Worm (Caenorhabditis elegans): ENCODE data around the gene frpr-16.

The frpr-16 gene

ce11 chrII:6031106-6031505 lies at the start of gene frpr-16:
frpr-16 (minus strand) TSS chrII:6031206.
- TF ChIP-seq unc-62 (GFP tag; optimal IDR thresholded peaks at IDR 0.05): no peak

- no peak for TF ChIP-seq unc-62 (GFP tag; optimal IDR thresholded peaks at IDR 0.05)
These were observed 49.7 kb upstream of the frpr-16 start, which contains the start of gene fbf-1 for ce11 chrII:6080743-6081142. fbf-1 (minus strand) TSS chrII:6080843.

ce11 chrII:6077604-6078003 lies 46.6 kb upstream of the frpr-16 start, which contains the start of gene H12I13.6:
H12I13.6 (plus strand) TSS chrII:6077904.
- no peak for TF ChIP-seq unc-62 (GFP tag; optimal IDR thresholded peaks at IDR 0.05)

ce11 chrII:6067066-6067465 lies 36.1 kb upstream of the frpr-16 start, which contains the start of gene H12I13.1:
H12I13.1 (minus strand) TSS chrII:6067166.
- no peak for TF ChIP-seq unc-62 (GFP tag; optimal IDR thresholded peaks at IDR 0.05)

- no peak for TF ChIP-seq unc-62 (GFP tag; optimal IDR thresholded peaks at IDR 0.05)
These were observed 30.5 kb upstream of the frpr-16 start for ce11 chrII:6061495-6061894.

- TF ChIP-seq unc-62 (GFP tag; optimal IDR thresholded peaks at IDR 0.05): no peak
These were observed 24.9 kb upstream of the frpr-16 start, which contains the start of gene R12C12.7 for ce11 chrII:6055927-6056326. R12C12.7 (minus strand) TSS chrII:6055985.

- no peak for TF ChIP-seq unc-62 (GFP tag; optimal IDR thresholded peaks at IDR 0.05)
These were observed 19.1 kb upstream of the frpr-16 start, which contains the start of gene gldc-1 for ce11 chrII:6050120-6050519. gldc-1 (plus strand) TSS chrII:6050420.

ce11 chrII:6049546-6049945 lies 18.5 kb upstream of the frpr-16 start:
- TF ChIP-seq unc-62 (GFP tag; optimal IDR thresholded peaks at IDR 0.05): no peak

ce11 chrII:6047639-6048159 lies 16.7 kb upstream of the frpr-16 start, which contains the start of the genes R12C12.6 and ran-5:
R12C12.6 (minus strand) TSS chrII:6047867.
ran-5 (plus strand) TSS chrII:6048109.
- TF ChIP-seq unc-62 (GFP tag; optimal IDR thresholded peaks at IDR 0.05): no peak

- TF ChIP-seq unc-62 (GFP tag; optimal IDR thresholded peaks at IDR 0.05): no peak
These were observed 15.1 kb upstream of the frpr-16 start for ce11 chrII:6046023-6046631.

- no peak for TF ChIP-seq unc-62 (GFP tag; optimal IDR thresholded peaks at IDR 0.05)
These were observed 14.0 kb upstream of the frpr-16 start, which contains the start of gene R12C12.5 for ce11 chrII:6045048-6045447. R12C12.5 (minus strand) TSS chrII:6045148.

- TF ChIP-seq unc-62 (GFP tag; optimal IDR thresholded peaks at IDR 0.05): no peak
These were observed 12.2 kb upstream of the frpr-16 start, which contains the start of gene R12C12.10 for ce11 chrII:6043166-6043565. R12C12.10 (minus strand) TSS chrII:6043266.

- TF ChIP-seq unc-62 (GFP tag; optimal IDR thresholded peaks at IDR 0.05): no peak
These were observed 2.3 kb downstream of the frpr-16 start for ce11 chrII:6028594-6029141.

- TF ChIP-seq unc-62 (GFP tag; optimal IDR thresholded peaks at IDR 0.05): no peak
These were observed 4.4 kb downstream of the frpr-16 start for ce11 chrII:6026646-6027045.

- TF ChIP-seq unc-62 (GFP tag; optimal IDR thresholded peaks at IDR 0.05): no peak
These were observed 5.4 kb downstream of the frpr-16 start for ce11 chrII:6025647-6026046.

ce11 chrII:6024879-6025278 lies 6.1 kb downstream of the frpr-16 start, which contains the start of gene R12C12.9:
R12C12.9 (minus strand) TSS chrII:6024979.
- TF ChIP-seq unc-62 (GFP tag; optimal IDR thresholded peaks at IDR 0.05): no peak

ce11 chrII:6022596-6022995 lies 8.4 kb downstream of the frpr-16 start:
- no peak for TF ChIP-seq unc-62 (GFP tag; optimal IDR thresholded peaks at IDR 0.05)

All from whole organism, dauer.